Worm (Caenorhabditis elegans): Measurements from ENCODE around the gene mltn-5.

The mltn-5 gene

ce11 chrII:13938290-13938689, 13.3 kb downstream of the mltn-5 start:
- TF ChIP-seq ceh-28 (tag; optimal IDR thresholded peaks at IDR 0.05) (peak; percentile 24), mml-1 (tag; optimal IDR thresholded peaks at IDR 0.05) (no peak)

DNA sequence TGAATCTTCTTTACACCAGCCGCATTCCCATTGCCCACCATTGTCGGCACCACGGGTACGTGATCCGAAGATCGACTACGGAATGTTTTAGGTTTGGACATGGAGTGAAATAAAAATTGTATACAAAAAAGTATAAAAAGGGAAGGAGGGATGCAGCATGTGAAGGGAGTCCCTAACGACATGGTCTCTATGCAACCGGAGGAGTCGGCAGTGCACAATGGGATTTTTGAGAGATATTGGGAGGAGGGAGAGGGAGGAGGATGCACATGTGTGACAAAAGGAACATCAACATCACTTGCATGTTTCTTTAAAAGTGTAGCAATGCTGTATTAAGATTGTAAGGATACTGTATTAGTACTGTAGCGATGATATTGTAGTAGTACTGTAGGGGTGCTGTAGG, 14.5 kb downstream of the mltn-5 start, which contains the start of gene W07G1.1:
Gene W07G1.1, minus strand, starts transcription at position 101 of the 400 bp plus-strand sequence.
- TF ChIP-seq ceh-16 (tag; optimal IDR thresholded peaks at IDR 0.05): no peak

- TF ChIP-seq mml-1 (tag; optimal IDR thresholded peaks at IDR 0.05) (no peak), hmg-11 (tag; optimal IDR thresholded peaks at IDR 0.05) (no peak), ZK546.5 (tag; optimal IDR thresholded peaks at IDR 0.05) (no peak), elt-2 (tag; optimal IDR thresholded peaks at IDR 0.05) (peak; percentile 53), R02D3.7 (tag; optimal IDR thresholded peaks at IDR 0.05) (no peak), sea-2 (GFP tag; optimal IDR thresholded peaks at IDR 0.05) (no peak), ztf-11 (tag; optimal IDR thresholded peaks at IDR 0.05) (no peak)
These were observed 20.5 kb downstream of the mltn-5 start for ce11 chrII:13945527-13945926.

ce11 chrII:13949290-13949689, 24.3 kb downstream of the mltn-5 start, which contains the start of gene sre-44:
Gene sre-44 (plus strand): TSS chrII:13949590.
- TF ChIP-seq elt-2 (tag; optimal IDR thresholded peaks at IDR 0.05) (peak; percentile 49), nhr-11 (tag; optimal IDR thresholded peaks at IDR 0.05) (no peak), nhr-23 (tag; optimal IDR thresholded peaks at IDR 0.05) (no peak)

ce11 chrII:13951986-13952385, 27.0 kb downstream of the mltn-5 start:
- TF ChIP-seq nhr-237 (tag; optimal IDR thresholded peaks at IDR 0.05) (no peak), lsy-12 (tag; optimal IDR thresholded peaks at IDR 0.05) (no peak), lin-15B (tag; optimal IDR thresholded peaks at IDR 0.05) (no peak), pqm-1 (tag; optimal IDR thresholded peaks at IDR 0.05) (no peak), ceh-82 (tag; optimal IDR thresholded peaks at IDR 0.05) (no peak), zag-1 (tag; optimal IDR thresholded peaks at IDR 0.05) (no peak)

- TF ChIP-seq elt-2 (tag; optimal IDR thresholded peaks at IDR 0.05) (peak; percentile 91), pha-4 (tag; optimal IDR thresholded peaks at IDR 0.05) (peak; percentile 75), pqm-1 (tag; optimal IDR thresholded peaks at IDR 0.05) (peak; percentile 78), egl-27 (tag; optimal IDR thresholded peaks at IDR 0.05) (no peak), snpc-4 (tag; optimal IDR thresholded peaks at IDR 0.05) (peak; percentile 62), nfya-1 (tag; optimal IDR thresholded peaks at IDR 0.05; ENCODE audit: insufficient read depth) (no peak), jun-1 (tag; optimal IDR thresholded peaks at IDR 0.05) (peak; percentile 12), ceh-82 (tag; optimal IDR thresholded peaks at IDR 0.05) (no peak)
These were observed 29.1 kb downstream of the mltn-5 start for ce11 chrII:13954077-13954476.

- peak; percentile 2 for TF ChIP-seq nhr-25 (tag; optimal IDR thresholded peaks at IDR 0.05)
- no peak for TF ChIP-seq egl-5 (tag; optimal IDR thresholded peaks at IDR 0.05)
- peak; percentile 38 for TF ChIP-seq elt-2 (tag; optimal IDR thresholded peaks at IDR 0.05)
- TF ChIP-seq elt-1 (tag; optimal IDR thresholded peaks at IDR 0.05): peak; percentile 45
- no peak for TF ChIP-seq nfya-1 (tag; optimal IDR thresholded peaks at IDR 0.05; ENCODE audit: insufficient read depth)
These were observed 30.0 kb downstream of the mltn-5 start for ce11 chrII:13954979-13955378.

DNA sequence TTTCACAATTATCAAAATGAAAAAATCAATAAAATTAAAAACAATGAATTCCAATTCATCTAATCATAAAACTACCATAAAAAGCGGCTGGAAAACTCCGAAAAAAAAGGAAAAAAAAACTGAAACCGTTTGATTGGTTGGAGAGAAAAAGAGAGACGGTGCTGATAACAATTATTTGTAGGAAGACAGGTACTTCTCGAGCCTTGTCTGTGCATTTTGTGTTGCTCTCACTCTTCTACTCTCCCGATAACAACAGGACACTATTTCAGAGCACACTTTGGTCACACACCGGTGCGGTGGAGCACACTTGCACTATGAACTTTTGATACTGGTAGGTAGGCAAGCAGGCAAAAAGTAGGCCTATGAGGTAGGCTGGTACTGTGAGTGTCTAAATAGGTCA, 31.5 kb downstream of the mltn-5 start:
- no peak for TF ChIP-seq ama-1 (optimal IDR thresholded peaks at IDR 0.05)
- no peak for TF ChIP-seq ceh-28 (tag; optimal IDR thresholded peaks at IDR 0.05)
- no peak for TF ChIP-seq ztf-11 (tag; optimal IDR thresholded peaks at IDR 0.05)
- TF ChIP-seq nhr-43 (tag; optimal IDR thresholded peaks at IDR 0.05; ENCODE audit: poor library complexity, severe bottlenecking): no peak
- TF ChIP-seq nhr-25 (tag; optimal IDR thresholded peaks at IDR 0.05): no peak
- TF ChIP-seq unc-39 (tag; optimal IDR thresholded peaks at IDR 0.05): no peak
- no peak for TF ChIP-seq ceh-16 (tag; optimal IDR thresholded peaks at IDR 0.05)
- TF ChIP-seq sea-2 (GFP tag; optimal IDR thresholded peaks at IDR 0.05): no peak
- TF ChIP-seq fos-1 (tag; optimal IDR thresholded peaks at IDR 0.05): no peak
- no peak for TF ChIP-seq nhr-76 (tag; optimal IDR thresholded peaks at IDR 0.05)
- TF ChIP-seq daf-12 (tag; optimal IDR thresholded peaks at IDR 0.05): no peak
- TF ChIP-seq skn-1 (tag; optimal IDR thresholded peaks at IDR 0.05): no peak
- TF ChIP-seq pha-4 (tag; optimal IDR thresholded peaks at IDR 0.05): peak; percentile 33
- no peak for TF ChIP-seq snpc-4 (tag; optimal IDR thresholded peaks at IDR 0.05)
- no peak for TF ChIP-seq ceh-82 (tag; optimal IDR thresholded peaks at IDR 0.05)
- peak; percentile 92 for TF ChIP-seq pqm-1 (tag; optimal IDR thresholded peaks at IDR 0.05)
- no peak for TF ChIP-seq mdl-1 (tag; optimal IDR thresholded peaks at IDR 0.05)
- peak; percentile 13 for TF ChIP-seq jun-1 (tag; optimal IDR thresholded peaks at IDR 0.05)
- no peak for TF ChIP-seq lin-39 (tag; optimal IDR thresholded peaks at IDR 0.05)
- TF ChIP-seq unc-62 (GFP tag; optimal IDR thresholded peaks at IDR 0.05): no peak
- TF ChIP-seq egl-27 (tag; optimal IDR thresholded peaks at IDR 0.05): no peak
- TF ChIP-seq mml-1 (tag; optimal IDR thresholded peaks at IDR 0.05): no peak
- no peak for TF ChIP-seq R02D3.7 (tag; optimal IDR thresholded peaks at IDR 0.05)
- TF ChIP-seq lin-15B (tag; optimal IDR thresholded peaks at IDR 0.05): no peak
- no peak for TF ChIP-seq eor-1 (tag; optimal IDR thresholded peaks at IDR 0.05)
- TF ChIP-seq nhr-23 (tag; optimal IDR thresholded peaks at IDR 0.05): no peak
- TF ChIP-seq ztf-4 (tag; optimal IDR thresholded peaks at IDR 0.05): no peak
- TF ChIP-seq elt-2 (tag; optimal IDR thresholded peaks at IDR 0.05): peak; percentile 96
- no peak for TF ChIP-seq lsy-12 (tag; optimal IDR thresholded peaks at IDR 0.05)
